Fruit fly (Drosophila melanogaster): Measurements from ENCODE around the gene CG32074.

DNA sequence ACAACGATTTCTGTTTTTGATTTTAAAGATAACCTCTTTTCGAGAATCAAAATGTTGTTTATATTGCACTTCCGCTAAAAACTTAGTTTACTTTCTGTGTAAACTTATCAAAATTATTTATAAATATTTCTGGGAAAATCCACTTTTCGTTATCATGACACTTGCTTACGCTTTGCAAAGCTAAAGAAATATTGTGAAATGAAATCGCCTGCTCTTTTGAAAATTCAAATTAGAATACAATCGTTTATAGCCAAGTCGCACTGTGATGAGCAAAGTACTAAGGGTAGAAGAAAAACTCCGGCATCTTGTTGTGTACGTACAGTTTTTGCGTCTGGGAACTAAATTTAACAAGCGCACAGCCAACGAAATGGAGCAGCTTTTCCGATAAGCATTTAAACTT is 7.7 kb downstream of the CG32074 start:
- no peak for TF ChIP-seq EcR (GFP tag; optimal IDR thresholded peaks at IDR 0.05)
- no peak for TF ChIP-seq pan (optimal IDR thresholded peaks at IDR 0.05)
- TF ChIP-seq CG8478 (optimal IDR thresholded peaks at IDR 0.05): no peak
- no peak for TF ChIP-seq psq (optimal IDR thresholded peaks at IDR 0.05)
